Fruit fly (Drosophila melanogaster) whole organism, prepupa: ENCODE data around the gene CG14687.

Source experiments
- Blimp-1 ChIP-seq: fragments of 200-800 bp; sonication (Bioruptor generic); optimal IDR thresholded peaks from 3 replicates; lab custom pipeline; 2017; ENCODE audit warnings: missing biosample characterization, missing genetic modification characterization, mild to moderate bottlenecking, moderate library complexity, missing genetic modification reagents
- CG10631 ChIP-seq: fragments of 200-800 bp; sonication (Bioruptor generic); optimal IDR thresholded peaks from 2 replicates; lab custom pipeline; 2016; ENCODE audit warnings: missing biosample characterization, missing genetic modification characterization
- CG10669 ChIP-seq: fragments of 200-800 bp; sonication (Bioruptor generic); optimal IDR thresholded peaks from 3 replicates; lab custom pipeline; 2018; ENCODE audit warnings: missing biosample characterization, mild to moderate bottlenecking, missing genetic modification characterization, moderate library complexity
- CG11294 ChIP-seq: fragments of 200-800 bp; sonication (Bioruptor generic); IDR thresholded peaks from 2 replicates; pipeline ENCODE4 v1.3.6; 2022; ENCODE audit warnings: missing biosample characterization, missing genetic modification characterization
- CG11762 ChIP-seq: fragments of 200-800 bp; sonication (Bioruptor generic); optimal IDR thresholded peaks from 3 replicates; lab custom pipeline; 2016; ENCODE audit warnings: missing biosample characterization, missing genetic modification characterization; ENCODE audit not compliant: insufficient read depth
- CG11902 ChIP-seq: fragments of 200-800 bp; sonication (Bioruptor generic); optimal IDR thresholded peaks from 3 replicates; lab custom pipeline; 2016; ENCODE audit warnings: missing biosample characterization, missing genetic modification characterization
- CG15336 ChIP-seq: fragments of 200-800 bp; sonication (Bioruptor generic); IDR thresholded peaks from 2 replicates; pipeline ENCODE4 v1.3.6; 2022; ENCODE audit warnings: missing biosample characterization, missing genetic modification characterization
- CG1621 ChIP-seq: fragments of 200-800 bp; sonication (Bioruptor generic); optimal IDR thresholded peaks from 3 replicates; lab custom pipeline; 2018; ENCODE audit warnings: missing biosample characterization, mild to moderate bottlenecking, missing genetic modification characterization
- CG16779 ChIP-seq: fragments of 200-800 bp; sonication (Bioruptor generic); optimal IDR thresholded peaks from 3 replicates; lab custom pipeline; 2017; ENCODE audit warnings: missing biosample characterization, mild to moderate bottlenecking, missing genetic modification characterization
- CG3032 ChIP-seq: fragments of 200-800 bp; optimal IDR thresholded peaks from 2 replicates; lab custom pipeline; 2019; ENCODE audit warnings: missing biosample characterization, mild to moderate bottlenecking, missing genetic modification characterization, moderate library complexity
- CG32006 ChIP-seq: fragments of 200-800 bp; sonication (Bioruptor generic); optimal IDR thresholded peaks from 3 replicates; lab custom pipeline; 2017; ENCODE audit warnings: missing biosample characterization, mild to moderate bottlenecking, missing genetic modification characterization
- CG34406 ChIP-seq: fragments of 200-800 bp; sonication (Bioruptor generic); optimal IDR thresholded peaks from 3 replicates; lab custom pipeline; 2016; ENCODE audit warnings: missing biosample characterization, missing genetic modification characterization
- CG3919 ChIP-seq: fragments of 200-800 bp; sonication (Bioruptor generic); optimal IDR thresholded peaks from 3 replicates; lab custom pipeline; 2016; ENCODE audit warnings: missing biosample characterization, missing genetic modification characterization
- CG4318 ChIP-seq: fragments of 200-800 bp; sonication (Bioruptor generic); optimal IDR thresholded peaks from 3 replicates; lab custom pipeline; 2017; ENCODE audit warnings: missing biosample characterization, mild to moderate bottlenecking, missing genetic modification characterization
- CG6808 ChIP-seq: fragments of 200-800 bp; sonication (Bioruptor generic); optimal IDR thresholded peaks from 3 replicates; lab custom pipeline; 2017; ENCODE audit warnings: missing biosample characterization, missing genetic modification characterization, mild to moderate bottlenecking, moderate library complexity, missing genetic modification reagents
- CG6854 ChIP-seq: fragments of 200-800 bp; sonication (Bioruptor generic); optimal IDR thresholded peaks from 2 replicates; lab custom pipeline; 2017; ENCODE audit warnings: missing biosample characterization, mild to moderate bottlenecking, missing genetic modification characterization
- CG7368 ChIP-seq: fragments of 200-800 bp; sonication (Bioruptor generic); optimal IDR thresholded peaks from 3 replicates; lab custom pipeline; 2016; ENCODE audit warnings: missing biosample characterization, missing genetic modification characterization
- CG8319 ChIP-seq: fragments of 200-800 bp; sonication (Bioruptor generic); optimal IDR thresholded peaks from 3 replicates; lab custom pipeline; 2016; ENCODE audit warnings: missing biosample characterization, missing genetic modification characterization
- CG8632 ChIP-seq: fragments of 200-800 bp; sonication (Bioruptor generic); optimal IDR thresholded peaks from 3 replicates; lab custom pipeline; 2016; ENCODE audit warnings: missing biosample characterization, missing genetic modification characterization
- CG9139 ChIP-seq: fragments of 200-800 bp; sonication (Bioruptor generic); optimal IDR thresholded peaks from 3 replicates; lab custom pipeline; 2017; ENCODE audit warnings: missing biosample characterization, mild to moderate bottlenecking, missing genetic modification characterization
- Eip75B ChIP-seq: fragments of 200-800 bp; sonication (Bioruptor generic); optimal IDR thresholded peaks from 3 replicates; lab custom pipeline; 2016; ENCODE audit warnings: missing biosample characterization, missing genetic modification characterization
- Eip93F ChIP-seq: fragments of 200-800 bp; sonication (Bioruptor generic); optimal IDR thresholded peaks from 2 replicates; lab custom pipeline; 2016; ENCODE audit warnings: missing biosample characterization, mild to moderate bottlenecking, missing genetic modification characterization
- Ets21C ChIP-seq: fragments of 200-800 bp; sonication (Bioruptor generic); optimal IDR thresholded peaks from 3 replicates; lab custom pipeline; 2016; ENCODE audit warnings: missing biosample characterization, missing genetic modification characterization
- Ets96B ChIP-seq: fragments of 200-800 bp; optimal IDR thresholded peaks from 2 replicates; lab custom pipeline; 2019; ENCODE audit warnings: missing biosample characterization, mild to moderate bottlenecking, missing genetic modification characterization, moderate library complexity
- Gug ChIP-seq: fragments of 200-800 bp; sonication (Bioruptor generic); IDR thresholded peaks from 2 replicates; pipeline ENCODE4 v1.3.6; 2022; ENCODE audit warnings: missing biosample characterization, missing genetic modification characterization
- Hr38 ChIP-seq: sonication (Bioruptor generic); optimal IDR thresholded peaks from 2 replicates; lab custom pipeline; 2016; ENCODE audit warnings: missing biosample characterization, missing genetic modification characterization
- Hr4 ChIP-seq: fragments of 200-800 bp; sonication (Bioruptor generic); optimal IDR thresholded peaks from 3 replicates; lab custom pipeline; 2016; ENCODE audit warnings: missing biosample characterization, missing genetic modification characterization
- Lpt ChIP-seq: fragments of 200-800 bp; sonication (Bioruptor generic); optimal IDR thresholded peaks from 3 replicates; lab custom pipeline; 2016; ENCODE audit warnings: missing biosample characterization, missing genetic modification characterization
- Met ChIP-seq: fragments of 200-800 bp; sonication (Bioruptor generic); optimal IDR thresholded peaks from 3 replicates; lab custom pipeline; 2016; ENCODE audit warnings: missing biosample characterization, missing genetic modification characterization
- OdsH ChIP-seq: fragments of 200-800 bp; sonication (Bioruptor generic); optimal IDR thresholded peaks from 3 replicates; lab custom pipeline; 2016; ENCODE audit warnings: missing biosample characterization, missing genetic modification characterization
- Smox ChIP-seq: fragments of 200-800 bp; sonication (Bioruptor generic); optimal IDR thresholded peaks from 3 replicates; lab custom pipeline; 2016; ENCODE audit warnings: missing biosample characterization, missing genetic modification characterization
- Sox14 ChIP-seq: fragments of 200-800 bp; sonication (Bioruptor generic); optimal IDR thresholded peaks from 3 replicates; lab custom pipeline; 2016; ENCODE audit warnings: missing biosample characterization, missing genetic modification characterization
- Sox15 ChIP-seq: fragments of 200-800 bp; sonication (Bioruptor generic); optimal IDR thresholded peaks from 3 replicates; lab custom pipeline; 2016; ENCODE audit warnings: missing biosample characterization, missing genetic modification characterization
- achi ChIP-seq: fragments of 200-800 bp; sonication (Bioruptor generic); optimal IDR thresholded peaks from 3 replicates; lab custom pipeline; 2016; ENCODE audit warnings: missing biosample characterization, missing genetic modification characterization
- acj6 ChIP-seq: fragments of 200-800 bp; sonication (Bioruptor generic); optimal IDR thresholded peaks from 3 replicates; lab custom pipeline; 2016; ENCODE audit warnings: missing biosample characterization, missing genetic modification characterization
- dac ChIP-seq: fragments of 200-800 bp; sonication (Bioruptor generic); optimal IDR thresholded peaks from 2 replicates; lab custom pipeline; 2017; ENCODE audit warnings: missing biosample characterization, mild to moderate bottlenecking, missing genetic modification characterization
- dsx ChIP-seq: fragments of 200-800 bp; optimal IDR thresholded peaks from 3 replicates; lab custom pipeline; 2019; ENCODE audit warnings: missing biosample characterization, mild to moderate bottlenecking, missing genetic modification characterization, moderate library complexity; ENCODE audit not compliant: poor library complexity, severe bottlenecking
- eg ChIP-seq: fragments of 200-800 bp; sonication (Bioruptor generic); IDR thresholded peaks from 3 replicates; pipeline ENCODE4 v1.3.6; 2022; ENCODE audit warnings: missing biosample characterization, missing genetic modification characterization
- esn ChIP-seq: fragments of 200-800 bp; sonication (Bioruptor generic); optimal IDR thresholded peaks from 2 replicates; lab custom pipeline; 2016; ENCODE audit warnings: missing biosample characterization, mild to moderate bottlenecking, missing genetic modification characterization, moderate library complexity
- fd59A ChIP-seq: fragments of 200-800 bp; sonication (Bioruptor generic); optimal IDR thresholded peaks from 2 replicates; lab custom pipeline; 2017; ENCODE audit warnings: missing biosample characterization, mild to moderate bottlenecking, missing genetic modification characterization, missing genetic modification reagents
- fd85E ChIP-seq: fragments of 200-800 bp; sonication (Bioruptor generic); optimal IDR thresholded peaks from 3 replicates; lab custom pipeline; 2016; ENCODE audit warnings: missing biosample characterization, missing genetic modification characterization
- net ChIP-seq: fragments of 200-800 bp; sonication (Bioruptor generic); optimal IDR thresholded peaks from 3 replicates; lab custom pipeline; 2016; ENCODE audit warnings: missing biosample characterization, missing genetic modification characterization
- pdm3 ChIP-seq: fragments of 200-800 bp; sonication (Bioruptor generic); optimal IDR thresholded peaks from 3 replicates; lab custom pipeline; 2016; ENCODE audit warnings: missing biosample characterization, missing genetic modification characterization
- salr ChIP-seq, 2 experiments: fragments of 200-800 bp; sonication (Bioruptor generic); optimal IDR thresholded peaks; 3 replicates each; lab custom pipeline; 2016 to 2018; ENCODE audit warnings: missing biosample characterization in 2 of 2, missing genetic modification characterization in 2 of 2, mild to moderate bottlenecking in 1 of 2
- spab ChIP-seq: fragments of 200-800 bp; sonication (Bioruptor generic); optimal IDR thresholded peaks from 2 replicates; lab custom pipeline; 2017; ENCODE audit warnings: missing biosample characterization, mild to moderate bottlenecking, missing genetic modification characterization, missing genetic modification reagents
- topi ChIP-seq: fragments of 200-800 bp; sonication (Bioruptor generic); optimal IDR thresholded peaks from 3 replicates; lab custom pipeline; 2016; ENCODE audit warnings: missing biosample characterization, missing genetic modification characterization
- vri ChIP-seq: fragments of 200-800 bp; sonication (Bioruptor generic); optimal IDR thresholded peaks from 3 replicates; lab custom pipeline; 2016; ENCODE audit warnings: missing biosample characterization, mild to moderate bottlenecking, missing genetic modification characterization

The CG14687 gene

DNA sequence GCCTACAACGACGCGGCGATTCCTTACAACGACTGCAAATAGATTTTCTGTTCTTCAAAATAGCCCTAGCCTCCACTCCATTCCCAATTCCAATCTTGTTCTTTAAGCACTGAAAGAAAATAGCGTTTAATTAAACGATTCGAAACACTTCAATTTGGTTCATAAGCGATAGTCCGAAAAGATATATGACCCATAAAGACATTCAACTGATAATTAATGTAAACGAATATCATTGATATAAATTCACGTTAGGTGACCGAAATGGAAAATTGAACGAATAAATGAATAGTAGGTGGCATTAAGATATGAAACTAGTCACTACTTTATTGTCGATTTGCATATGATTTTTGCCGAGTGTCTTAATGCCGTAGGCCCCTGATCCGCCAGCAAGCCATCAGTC lies 37.0 kb downstream of the CG14687 start (continued):
- TF ChIP-seq CG8319 (GFP tag; lab: Kevin White, UChicago) = no peak
- TF ChIP-seq CG4318 (GFP tag; lab: Kevin White, UChicago) = no peak
- no peak for TF ChIP-seq Ets21C
- peak; percentile 48 for TF ChIP-seq Sox14 (GFP tag; lab: Kevin White, UChicago)
- peak; percentile 58 for TF ChIP-seq CG10631 (GFP tag; lab: Kevin White, UChicago)
- no peak for TF ChIP-seq CG11294 (GFP tag; lab: Robert Waterston, UW)
- no peak for TF ChIP-seq topi (GFP tag; lab: Kevin White, UChicago)
- TF ChIP-seq CG32006 (GFP tag; lab: Kevin White, UChicago) = peak; percentile 47
- no peak for TF ChIP-seq CG34406 (GFP tag; lab: Kevin White, UChicago)
- TF ChIP-seq Hr38 = no peak
- TF ChIP-seq Eip93F = no peak
- TF ChIP-seq pdm3 (GFP tag; lab: Kevin White, UChicago) = peak; percentile 34
- TF ChIP-seq spab (GFP tag; lab: Kevin White, UChicago) = peak; percentile 57

DNA sequence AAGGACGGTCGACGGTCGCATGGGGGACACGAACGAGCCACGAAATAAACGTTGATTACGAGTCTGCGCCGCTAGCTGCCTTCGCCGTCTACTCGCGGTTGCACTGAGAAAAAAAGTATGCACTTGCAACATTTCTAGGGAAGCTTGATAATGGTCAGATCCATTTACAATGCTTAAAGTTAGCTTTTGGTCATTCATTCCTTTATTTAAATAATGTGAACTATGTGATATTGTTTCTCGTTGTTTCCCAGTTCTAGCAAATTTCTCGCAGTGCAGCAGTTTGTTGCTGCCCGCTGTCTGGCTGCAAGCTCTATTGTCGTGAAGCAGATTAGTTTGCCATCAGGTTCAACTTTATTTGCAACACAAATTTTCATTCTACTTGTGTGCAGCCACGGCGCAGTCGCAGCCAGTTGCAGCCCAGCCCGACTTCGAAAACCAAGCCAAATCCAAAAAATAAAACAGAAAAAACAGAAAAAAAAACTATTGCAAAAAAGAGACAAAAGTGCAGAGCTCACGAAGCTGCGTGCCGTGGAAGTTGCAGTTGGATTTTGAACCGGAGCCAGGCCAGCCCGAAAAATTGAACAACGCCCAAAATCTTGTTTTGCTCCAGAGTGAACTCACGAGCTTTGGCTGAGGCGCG lies 39.9 kb downstream of the CG14687 start:
- peak; percentile 89 for TF ChIP-seq CG10669
- no peak for TF ChIP-seq Hr38
- peak; percentile 87 for TF ChIP-seq CG11762
- peak; percentile 92 for TF ChIP-seq Lpt (GFP tag; lab: Kevin White, UChicago)
- TF ChIP-seq Smox = no peak
- peak; percentile 76 for TF ChIP-seq CG10631 (GFP tag; lab: Kevin White, UChicago)
- TF ChIP-seq fd59A (GFP tag; lab: Kevin White, UChicago) = peak; percentile 73
- TF ChIP-seq dsx (GFP tag; lab: Kevin White, UChicago) = peak; percentile 90
- peak; percentile 87 for TF ChIP-seq CG11294 (GFP tag; lab: Robert Waterston, UW)
- no peak for TF ChIP-seq Blimp-1 (GFP tag; lab: Kevin White, UChicago)
- peak; percentile 73 for TF ChIP-seq CG7368 (GFP tag; lab: Kevin White, UChicago)
- no peak for TF ChIP-seq vri (GFP tag; lab: Kevin White, UChicago)
- peak; percentile 55 for TF ChIP-seq net (GFP tag; lab: Kevin White, UChicago)
- peak; percentile 67 for TF ChIP-seq pdm3 (GFP tag; lab: Kevin White, UChicago)
- peak; percentile 4 for TF ChIP-seq fd85E
- TF ChIP-seq CG6808 (GFP tag; lab: Kevin White, UChicago) = peak; percentile 93
- peak; percentile 28 for TF ChIP-seq CG34406 (GFP tag; lab: Kevin White, UChicago)
- peak; percentile 18 for TF ChIP-seq CG1621 (tag; lab: Kevin White, UChicago)
- peak; percentile 37 to 86 for TF ChIP-seq salr (GFP tag; optimal IDR thresholded peaks at IDR 0.05; lab: Kevin White, UChicago)
- peak; percentile 19 for TF ChIP-seq CG8632 (GFP tag; lab: Kevin White, UChicago)
- TF ChIP-seq Sox15 (GFP tag; lab: Kevin White, UChicago) = no peak
- TF ChIP-seq CG16779 = peak; percentile 79
- TF ChIP-seq esn = no peak
- peak; percentile 73 for TF ChIP-seq achi (GFP tag; lab: Kevin White, UChicago)
- peak; percentile 76 for TF ChIP-seq CG4318 (GFP tag; lab: Kevin White, UChicago)
- peak; percentile 92 for TF ChIP-seq CG3032
- peak; percentile 93 for TF ChIP-seq Ets96B
- peak; percentile 49 for TF ChIP-seq CG11902
- TF ChIP-seq Hr4 (GFP tag; lab: Kevin White, UChicago) = peak; percentile 83
- TF ChIP-seq topi (GFP tag; lab: Kevin White, UChicago) = peak; percentile 48
- TF ChIP-seq Eip93F = no peak
- TF ChIP-seq CG9139 (GFP tag; lab: Kevin White, UChicago) = peak; percentile 83
- no peak for TF ChIP-seq CG6854 (GFP tag; lab: Kevin White, UChicago)
- TF ChIP-seq Gug (GFP tag; lab: Robert Waterston, UW) = peak; percentile 88
- TF ChIP-seq CG3919 (GFP tag; lab: Kevin White, UChicago) = peak; percentile 93
- peak; percentile 88 for TF ChIP-seq Eip75B
- TF ChIP-seq acj6 (GFP tag; lab: Kevin White, UChicago) = peak; percentile 60
- peak; percentile 9 for TF ChIP-seq Met (GFP tag; lab: Kevin White, UChicago)
- TF ChIP-seq eg (GFP tag; lab: Robert Waterston, UW) = peak; percentile 95
- TF ChIP-seq OdsH (GFP tag; lab: Kevin White, UChicago) = peak; percentile 76
- TF ChIP-seq CG32006 (GFP tag; lab: Kevin White, UChicago) = peak; percentile 88
- peak; percentile 62 for TF ChIP-seq Sox14 (GFP tag; lab: Kevin White, UChicago)
- peak; percentile 68 for TF ChIP-seq dac (GFP tag; lab: Kevin White, UChicago)
- TF ChIP-seq spab (GFP tag; lab: Kevin White, UChicago) = peak; percentile 90
- TF ChIP-seq CG15336 (GFP tag; lab: Robert Waterston, UW) = peak; percentile 89
